Worm (Caenorhabditis elegans) whole organism, mixed stage, embryonic: Measurements from ENCODE around the gene chpf-1.

Source experiments
- blmp-1 ChIP-seq: fragments of 150-350 bp; optimal IDR thresholded peaks from 2 replicates; lab custom pipeline; 2014; ENCODE audit warnings: missing biosample characterization, missing genetic modification characterization
- ces-1 ChIP-seq: fragments of 150-350 bp; optimal IDR thresholded peaks from 2 replicates; lab custom pipeline; 2014; ENCODE audit warnings: missing biosample characterization, missing genetic modification reagents, missing genetic modification characterization
- cnd-1 ChIP-seq: fragments of 200-800 bp; sonication (Bioruptor generic); optimal IDR thresholded peaks from 2 replicates; lab custom pipeline; 2018; ENCODE audit warnings: mild to moderate bottlenecking, missing genetic modification characterization, missing compliant biosample characterization
- elt-1 ChIP-seq: sonication (generic microtip); optimal IDR thresholded peaks from 2 replicates; lab custom pipeline; 2017; ENCODE audit warnings: missing genetic modification characterization, mild to moderate bottlenecking, missing compliant biosample characterization, antibody characterized with exemption, moderate library complexity, borderline replicate concordance; ENCODE audit not compliant: insufficient read depth
- elt-3 ChIP-seq: fragments of 150-350 bp; optimal IDR thresholded peaks from 2 replicates; lab custom pipeline; 2014; ENCODE audit warnings: missing biosample characterization, missing genetic modification characterization
- lsy-2 ChIP-seq: fragments of 150-350 bp; optimal IDR thresholded peaks from 2 replicates; lab custom pipeline; 2014; ENCODE audit warnings: missing biosample characterization, missing genetic modification characterization
- mep-1 ChIP-seq: fragments of 150-350 bp; optimal IDR thresholded peaks from 2 replicates; lab custom pipeline; 2017; ENCODE audit warnings: missing biosample characterization, missing genetic modification reagents, missing genetic modification characterization, inconsistent platforms
- nhr-12 ChIP-seq: fragments of 150-350 bp; optimal IDR thresholded peaks from 2 replicates; lab custom pipeline; 2014; ENCODE audit warnings: missing biosample characterization, missing genetic modification characterization
- pha-4 ChIP-seq: fragments of 150-350 bp; optimal IDR thresholded peaks from 2 replicates; lab custom pipeline; 2018; ENCODE audit warnings: missing biosample characterization, missing genetic modification reagents, missing genetic modification characterization
- snpc-4 ChIP-seq: fragments of 150-350 bp; optimal IDR thresholded peaks from 2 replicates; lab custom pipeline; 2014; ENCODE audit warnings: missing biosample characterization, missing genetic modification characterization
- unc-39 ChIP-seq: fragments of 150-350 bp; optimal IDR thresholded peaks from 2 replicates; lab custom pipeline; 2014; ENCODE audit warnings: missing biosample characterization, missing genetic modification characterization

ce11 chrV:10174632-10175075 is 28.6 kb downstream of the chpf-1 start:
- TF ChIP-seq unc-39: no peak
- no peak for TF ChIP-seq nhr-12 (tag; lab: Kevin White, UChicago)
- TF ChIP-seq ces-1 (GFP tag; lab: Kevin White, UChicago): peak; percentile 90
- TF ChIP-seq mep-1 (tag; lab: Kevin White, UChicago): no peak
- no peak for TF ChIP-seq elt-1 (tag; lab: Kevin White, UChicago)
- TF ChIP-seq elt-3 (tag; lab: Kevin White, UChicago): no peak
- TF ChIP-seq snpc-4 (tag; lab: Kevin White, UChicago): no peak
- TF ChIP-seq lsy-2: no peak
- TF ChIP-seq pha-4 (tag; lab: Kevin White, UChicago): no peak
- no peak for TF ChIP-seq blmp-1 (tag; lab: Kevin White, UChicago)
- no peak for TF ChIP-seq cnd-1 (tag; lab: Kevin White, UChicago)
